Worm (Caenorhabditis elegans): ENCODE measurements around the gene Y50E8A.11.

ce11 chrV:14748608-14749137 is 32.6 kb upstream of the Y50E8A.11 start, which contains the start of the genes lipl-8 and Y50E8A.22:
- TF ChIP-seq ets-4 (GFP tag; optimal IDR thresholded peaks at IDR 0.05) (no peak), hsf-1 (GFP tag; IDR thresholded peaks at IDR 0.05) (no peak), efl-1 (GFP tag; optimal IDR thresholded peaks at IDR 0.05) (no peak), nhr-90 (tag; optimal IDR thresholded peaks at IDR 0.05) (no peak), pha-4 (tag; optimal IDR thresholded peaks at IDR 0.05) (no peak), fkh-3 (tag; optimal IDR thresholded peaks at IDR 0.05) (no peak), him-1 (tag; optimal IDR thresholded peaks at IDR 0.05) (no peak), nfya-2 (GFP tag; IDR thresholded peaks at IDR 0.05) (no peak), lin-54 (GFP tag; optimal IDR thresholded peaks at IDR 0.05) (no peak), madf-6 (GFP tag; IDR thresholded peaks at IDR 0.05) (no peak), ztf-26 (tag; optimal IDR thresholded peaks at IDR 0.05) (no peak), somi-1 (GFP tag; optimal IDR thresholded peaks at IDR 0.05) (no peak)
